Fruit fly (Drosophila melanogaster) whole organism, larva: Measurements from ENCODE around the gene tup.

Experiments
- noc ChIP-seq: fragments of 200-800 bp; sonication (Bioruptor generic); optimal IDR thresholded peaks from 3 replicates; lab custom pipeline; 2019; ENCODE audit warnings: missing biosample characterization, mild to moderate bottlenecking, missing genetic modification characterization, moderate library complexity

The tup gene

DNA sequence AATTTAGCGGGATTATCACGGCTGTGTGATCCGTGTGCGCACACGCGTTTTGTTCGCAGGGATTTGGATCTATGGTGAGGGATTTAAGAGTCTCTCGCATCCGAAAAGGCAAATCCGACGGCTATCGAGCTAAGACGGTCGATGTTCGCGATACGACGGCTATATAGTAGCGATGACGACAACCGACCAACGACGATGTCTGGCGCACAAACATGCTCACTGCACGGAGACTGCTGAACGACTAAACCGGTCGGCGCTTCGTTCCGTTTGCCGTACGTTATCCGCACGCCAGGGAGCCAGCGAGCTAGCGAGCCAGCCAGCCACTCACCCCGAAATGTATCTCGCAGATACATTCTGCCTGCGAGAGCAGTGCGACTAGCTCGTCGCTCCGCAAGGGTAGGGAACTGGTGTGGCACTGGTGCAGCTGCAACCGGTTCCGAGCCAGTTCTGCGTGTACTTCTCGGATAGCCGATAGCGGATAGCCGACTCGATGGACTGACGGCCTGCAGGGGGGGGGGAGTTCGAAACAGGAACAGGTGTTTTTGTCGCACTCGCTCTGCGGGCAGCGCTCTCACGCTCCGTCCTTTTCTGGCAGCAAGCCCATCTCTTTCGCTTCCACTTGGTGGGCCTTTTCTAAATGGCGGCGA, at the start of gene tup:
Gene tup (minus strand): TSS at position 248 of the 647 bp plus-strand sequence.
- TF ChIP-seq noc (tag; lab: Kevin White, UChicago) = no peak

DNA sequence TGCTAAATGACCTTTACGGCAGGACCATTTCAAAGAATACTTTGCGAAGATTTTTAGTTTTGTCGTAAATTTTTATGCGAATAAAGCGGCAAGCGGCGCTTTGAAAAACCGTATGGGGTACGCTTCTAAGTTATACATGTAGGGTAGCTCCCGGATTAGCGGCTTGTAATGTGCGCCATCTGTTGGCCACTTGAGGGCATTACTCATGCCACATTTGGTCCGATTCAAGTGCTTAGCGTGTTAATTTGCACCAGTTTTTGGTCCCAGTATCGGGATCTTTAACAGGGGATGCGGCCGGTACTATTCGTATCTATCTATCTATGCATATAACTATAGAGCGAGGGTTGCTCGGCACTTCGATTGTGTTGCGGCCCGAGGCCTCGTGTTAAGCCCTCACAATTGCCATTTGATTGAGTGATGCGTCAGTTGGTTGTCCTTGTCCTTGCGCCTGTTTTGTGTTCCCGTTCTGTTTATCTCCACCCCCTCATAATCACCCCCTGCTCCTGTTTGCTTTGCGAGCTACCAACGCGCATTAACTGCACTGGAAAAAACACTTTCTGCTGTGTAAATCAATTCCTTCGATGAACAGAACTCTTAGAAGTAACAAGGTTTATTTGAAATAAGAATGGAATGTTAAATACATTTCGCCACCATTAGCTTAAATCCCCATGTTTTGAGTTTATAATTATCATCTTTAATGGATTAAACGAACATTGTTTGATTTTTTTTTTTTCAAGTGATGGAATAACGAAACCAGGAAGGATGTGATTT, 49.5 kb upstream of the tup start:
- no peak for TF ChIP-seq noc (tag; lab: Kevin White, UChicago)

DNA sequence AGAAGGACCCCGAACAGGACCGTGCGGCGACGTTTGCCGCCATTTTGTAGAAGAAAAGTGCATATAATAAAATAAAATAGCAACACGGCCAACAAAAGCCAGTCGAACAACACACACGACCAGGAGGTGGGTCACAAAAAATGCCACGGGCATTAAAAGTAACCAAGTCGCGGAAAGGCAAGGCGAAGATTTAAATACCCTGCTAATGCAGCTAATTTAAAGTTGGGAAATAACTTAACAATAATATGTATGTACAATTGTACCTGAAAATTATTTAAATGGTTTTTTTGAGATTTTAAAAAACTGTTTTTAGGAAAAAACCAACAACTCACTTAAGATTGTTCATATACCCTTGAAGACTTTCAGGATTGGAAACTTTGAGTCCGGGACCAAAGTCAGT, 48.5 kb upstream of the tup start:
- TF ChIP-seq noc (tag; lab: Kevin White, UChicago) = no peak

DNA sequence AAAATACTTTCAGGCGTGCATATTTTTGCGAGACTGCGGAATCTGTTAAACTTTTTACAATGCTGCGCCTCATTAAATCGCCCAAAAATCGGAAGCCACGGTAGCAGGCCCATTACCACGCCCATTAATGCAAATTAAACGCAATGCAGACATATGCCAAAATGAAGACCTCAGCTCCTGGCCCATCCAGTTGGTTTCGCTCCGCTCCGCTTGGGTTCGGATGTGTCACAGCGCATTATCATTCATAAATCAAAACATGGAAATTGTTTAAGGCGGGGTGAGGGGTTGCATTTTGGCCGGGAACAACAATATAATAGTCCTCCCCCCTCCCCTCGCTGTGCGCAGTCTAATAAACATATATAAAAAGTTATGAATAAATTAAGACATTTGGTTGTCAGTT, 46.8 kb upstream of the tup start:
- no peak for TF ChIP-seq noc (tag; lab: Kevin White, UChicago)

DNA sequence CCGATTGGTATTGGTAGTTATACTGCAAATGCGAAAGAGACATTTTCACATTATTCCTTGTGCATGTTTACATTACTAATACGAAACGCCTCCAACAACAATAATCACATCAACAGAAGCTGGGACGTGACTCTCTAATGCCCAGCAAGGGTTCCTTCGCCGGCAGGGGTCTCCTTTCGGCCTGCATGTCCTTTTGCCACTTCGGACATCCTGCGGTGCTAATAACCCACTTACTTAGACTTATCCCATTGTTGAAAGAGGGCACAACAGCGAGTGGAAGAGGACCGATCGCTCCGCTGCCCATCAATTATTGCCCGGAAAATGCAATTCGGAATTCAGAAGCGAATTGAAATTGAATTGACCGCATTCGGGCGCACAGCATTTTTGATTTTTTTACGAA, 44.9 kb upstream of the tup start:
- TF ChIP-seq noc (tag; lab: Kevin White, UChicago) = no peak

DNA sequence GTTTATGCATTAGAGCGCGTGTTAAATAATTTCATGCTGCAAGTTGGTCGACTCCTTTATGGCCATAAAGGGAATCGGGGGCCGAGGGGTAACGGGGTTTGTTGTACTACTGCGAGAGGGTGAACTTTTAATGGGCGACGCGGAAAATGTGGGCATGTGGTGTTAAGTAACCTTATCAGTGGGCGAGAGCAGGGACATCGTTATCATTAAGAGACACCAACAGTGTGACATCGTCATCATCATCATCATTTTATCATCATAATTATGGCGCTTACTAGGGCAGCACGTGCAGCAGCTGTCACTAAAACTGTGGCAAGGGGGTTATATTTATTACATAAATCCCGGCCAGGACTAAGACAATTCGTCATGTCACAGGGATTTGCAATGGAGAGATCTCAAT, 44.3 kb upstream of the tup start:
- no peak for TF ChIP-seq noc (tag; lab: Kevin White, UChicago)

DNA sequence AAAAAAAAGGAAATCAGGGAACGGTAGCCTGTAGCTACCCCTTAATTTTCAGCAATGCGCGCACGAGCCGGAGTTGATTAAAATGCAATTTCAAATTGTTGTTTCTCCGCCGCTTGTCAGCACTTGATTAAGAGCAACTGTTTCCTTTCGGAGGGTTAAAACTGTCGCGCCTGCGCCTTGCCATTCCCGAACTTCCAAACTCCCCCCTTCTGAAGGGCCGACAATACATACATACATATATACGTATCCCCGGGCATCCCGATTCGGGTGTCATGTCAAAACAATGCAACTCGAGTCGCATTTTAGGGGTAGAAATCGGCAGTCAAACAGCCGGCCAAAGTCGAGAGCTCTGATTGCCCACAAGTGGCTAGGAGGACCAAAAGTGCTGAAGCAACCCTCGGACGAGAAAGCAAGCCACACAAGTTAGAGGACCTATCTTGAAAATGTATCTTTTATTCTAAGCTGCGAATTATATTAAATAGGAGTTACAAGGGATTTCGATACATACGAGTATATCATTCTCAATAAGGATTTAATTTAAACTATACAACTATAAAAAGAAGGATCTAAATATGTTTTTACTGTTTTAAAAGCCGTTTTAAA, 43.7 kb upstream of the tup start:
- TF ChIP-seq noc (tag; lab: Kevin White, UChicago) = no peak

DNA sequence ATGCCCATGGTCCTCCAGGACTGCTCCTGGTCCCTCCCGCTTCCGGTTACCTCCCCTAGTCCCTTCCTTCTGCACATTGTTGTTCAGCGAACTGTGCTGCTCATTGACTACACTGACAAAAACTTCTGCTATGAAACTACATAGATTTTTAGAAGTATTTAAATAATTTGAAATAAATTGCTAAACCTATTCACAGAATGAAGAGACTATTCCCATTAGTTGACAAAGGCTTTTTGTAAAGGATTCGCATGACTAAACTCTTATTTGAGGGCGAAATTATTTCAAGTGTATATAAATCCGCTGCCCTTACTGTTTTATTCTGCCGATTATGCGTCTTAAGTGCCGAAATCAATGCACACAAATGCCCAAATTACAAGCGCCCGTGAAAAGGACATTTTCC, 40.2 kb upstream of the tup start:
- TF ChIP-seq noc (tag; lab: Kevin White, UChicago) = no peak

DNA sequence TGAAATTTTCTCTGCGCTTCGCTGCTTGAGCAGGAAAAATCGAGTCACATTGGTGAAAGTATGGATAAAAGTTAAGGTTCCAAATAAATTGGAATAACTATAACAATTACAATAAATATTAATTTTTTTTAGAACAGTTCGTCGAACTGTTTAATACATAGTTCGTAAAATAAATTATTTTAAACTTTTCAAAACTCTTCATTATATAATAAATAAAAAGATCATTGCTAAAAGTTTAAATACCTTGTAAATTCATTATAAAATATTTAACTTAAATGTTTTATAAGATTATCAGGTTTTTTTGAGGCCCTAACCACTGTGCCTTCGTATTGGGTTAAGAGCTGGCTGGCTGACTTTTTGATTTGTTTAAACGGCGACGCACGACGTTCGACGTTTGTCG, 38.4 kb upstream of the tup start:
- TF ChIP-seq noc (tag; lab: Kevin White, UChicago) = no peak

DNA sequence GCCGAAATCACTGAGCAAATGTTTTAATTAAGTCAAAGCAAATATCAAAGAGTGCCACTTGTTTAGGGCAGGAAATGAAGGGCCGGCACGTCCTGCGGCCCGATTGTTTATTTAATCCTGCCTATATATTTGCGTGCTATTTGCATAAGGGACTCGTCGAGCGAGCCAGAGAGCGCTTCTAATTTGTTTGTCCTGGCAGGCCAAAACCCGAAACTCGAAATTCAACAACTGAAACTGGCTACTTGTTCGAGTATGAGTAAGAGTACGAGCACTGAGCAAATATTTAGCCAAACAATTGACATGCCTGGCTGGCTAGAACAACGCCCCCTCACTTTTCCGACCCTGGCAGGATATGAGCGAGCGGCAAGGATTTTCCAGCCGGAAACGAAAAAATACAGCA, 36.5 kb upstream of the tup start:
- no peak for TF ChIP-seq noc (tag; lab: Kevin White, UChicago)

DNA sequence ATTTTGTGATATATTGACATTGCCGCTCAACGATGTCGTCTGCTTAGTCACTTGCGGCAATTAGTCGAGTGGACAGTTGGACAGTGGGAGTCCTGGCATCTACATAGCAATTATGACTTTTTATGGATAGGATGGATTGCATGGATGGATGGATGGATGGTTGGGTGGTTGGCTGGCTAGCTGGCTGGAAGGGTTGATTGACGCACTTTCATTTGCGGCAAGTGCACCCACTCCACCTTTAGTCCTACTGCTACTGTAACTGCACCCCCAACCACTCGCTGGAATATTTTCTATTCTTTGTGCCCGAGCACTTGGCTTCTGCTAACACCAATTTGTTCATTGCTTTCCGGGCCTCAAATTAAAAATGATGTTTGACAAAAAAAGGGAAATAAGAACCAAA, 33.8 kb upstream of the tup start:
- TF ChIP-seq noc (tag; lab: Kevin White, UChicago) = no peak

DNA sequence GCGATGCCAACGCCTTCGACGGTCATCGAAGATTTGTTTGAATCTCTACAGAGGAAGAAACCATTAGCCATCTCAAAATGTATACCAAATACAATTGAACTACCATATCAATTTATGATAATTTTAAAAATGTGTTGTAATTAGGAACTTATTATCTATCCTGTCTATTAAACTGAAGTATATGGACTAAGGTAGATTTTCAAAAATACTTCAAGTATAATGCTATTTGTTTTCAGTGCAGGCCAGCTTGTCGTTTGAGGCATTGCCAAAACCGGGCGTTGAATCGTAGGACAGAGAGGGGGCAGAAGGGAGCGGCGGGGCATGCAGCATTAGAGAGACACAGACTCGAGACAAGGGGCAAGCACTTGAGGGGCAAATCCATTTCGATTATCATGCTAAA, 26.4 kb upstream of the tup start:
- TF ChIP-seq noc (tag; lab: Kevin White, UChicago) = no peak

DNA sequence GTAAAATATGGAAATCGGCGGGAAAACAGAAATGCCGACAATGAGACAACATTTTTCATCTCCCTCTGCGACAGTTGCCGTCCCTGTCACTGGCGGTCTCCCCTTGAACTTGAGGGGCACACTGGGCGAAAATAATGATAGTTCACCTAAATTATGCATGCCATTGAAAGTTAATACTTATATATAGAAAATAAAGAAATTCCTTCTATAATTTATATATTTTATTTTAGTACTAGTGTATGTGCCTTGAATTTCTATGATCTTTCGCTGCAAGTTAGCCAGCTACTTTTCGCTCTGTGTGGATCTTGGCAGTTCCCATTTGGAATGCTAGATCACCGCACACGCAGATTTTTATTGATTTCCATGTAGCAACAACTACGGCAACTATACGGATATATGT, 25.6 kb upstream of the tup start:
- TF ChIP-seq noc (tag; lab: Kevin White, UChicago) = no peak

DNA sequence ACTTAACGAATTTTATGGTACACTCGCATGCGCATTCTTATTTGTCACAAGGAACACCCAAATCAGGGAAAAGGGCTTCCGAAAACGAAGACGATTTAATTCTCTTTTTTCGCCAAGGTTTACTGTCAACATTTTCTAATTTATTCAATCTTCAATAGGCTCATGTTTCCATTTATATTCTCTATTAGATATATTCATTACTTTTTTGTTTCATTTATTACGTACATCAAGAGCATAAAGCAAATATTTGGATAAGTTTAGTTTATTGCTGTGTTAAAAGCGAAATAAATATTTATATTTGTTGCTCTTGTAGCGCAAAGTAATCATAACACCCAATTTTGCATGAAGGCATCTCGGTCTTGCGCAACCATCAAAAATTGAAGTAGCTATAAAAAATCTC, 19.9 kb upstream of the tup start:
- TF ChIP-seq noc (tag; lab: Kevin White, UChicago) = no peak

DNA sequence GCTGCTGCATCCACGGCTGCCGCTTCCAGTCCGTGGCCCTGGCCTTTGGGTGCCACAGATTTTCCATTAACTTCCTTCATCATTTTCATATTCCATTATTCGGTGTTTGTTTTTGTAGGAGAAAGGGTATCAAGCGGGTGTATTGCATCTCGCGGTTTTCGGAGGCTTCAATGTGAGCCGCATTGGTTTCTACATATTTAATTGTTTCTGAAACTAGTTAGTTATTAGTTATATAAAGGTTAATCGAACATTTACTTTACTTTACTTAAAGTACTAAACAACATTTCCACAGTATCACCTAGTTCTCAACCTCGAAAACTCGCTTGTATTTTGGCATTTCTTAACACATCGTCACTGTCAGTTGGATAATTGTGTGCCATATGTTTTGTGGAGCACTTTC, 18.8 kb upstream of the tup start:
- no peak for TF ChIP-seq noc (tag; lab: Kevin White, UChicago)

DNA sequence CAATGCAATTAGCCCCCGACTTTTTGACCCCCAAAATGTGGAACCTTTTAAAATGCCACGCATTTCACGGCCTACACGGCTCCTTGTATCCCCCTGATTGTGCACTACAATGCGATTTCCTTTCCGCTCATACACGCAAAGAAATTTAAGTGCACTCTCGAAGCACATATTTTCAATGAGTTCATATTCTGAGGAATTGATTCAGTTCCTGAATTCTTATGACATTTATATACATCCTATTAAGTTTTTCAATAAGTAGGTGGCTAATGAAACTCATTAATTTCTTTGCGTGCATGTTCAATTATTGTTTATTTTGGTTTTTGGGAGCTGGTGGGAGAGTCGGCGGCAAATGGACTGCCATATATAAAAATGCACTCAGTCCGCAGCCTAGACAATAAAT, 18.2 kb upstream of the tup start:
- no peak for TF ChIP-seq noc (tag; lab: Kevin White, UChicago)

DNA sequence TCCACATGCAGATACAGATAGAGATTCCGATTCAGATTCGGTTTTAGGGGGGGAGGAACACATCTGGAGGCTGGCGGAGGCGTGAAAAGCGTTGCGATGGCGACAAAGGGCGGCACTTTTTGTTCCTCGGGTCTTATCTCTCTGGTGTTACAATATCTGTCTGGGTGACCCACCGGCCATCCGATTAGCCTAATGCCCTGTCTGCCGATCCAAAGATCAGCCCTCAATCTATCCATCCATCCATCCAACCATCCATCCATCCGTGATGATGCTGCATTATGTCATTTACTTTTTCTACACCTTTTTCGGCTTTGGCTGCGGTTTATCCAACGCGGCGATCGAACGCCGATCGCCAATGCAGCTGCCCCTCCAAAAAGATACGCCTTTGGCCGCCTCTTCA, 16.9 kb upstream of the tup start:
- TF ChIP-seq noc (tag; lab: Kevin White, UChicago) = no peak
